Worm (Caenorhabditis elegans): Measurements from ENCODE around the gene C51E3.9.

Gene C51E3.9

DNA sequence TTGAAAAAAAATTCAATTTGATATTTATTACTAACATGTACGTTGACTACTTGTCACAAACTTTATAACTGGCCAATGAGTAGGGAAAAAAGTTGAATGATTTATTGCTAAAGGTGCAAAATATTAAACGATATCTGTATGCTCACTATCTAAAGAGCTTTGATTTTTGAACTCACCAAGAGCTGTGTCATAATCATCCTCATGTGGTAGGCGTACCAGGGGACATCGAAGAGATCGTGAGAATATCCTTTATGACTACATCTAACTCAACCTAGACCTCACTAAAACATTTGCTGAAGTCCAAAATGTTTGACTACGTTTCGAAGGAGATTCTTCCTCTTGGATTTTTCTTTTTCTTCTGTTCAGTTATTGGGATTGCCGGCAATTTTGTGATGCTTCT is 6.5 kb downstream of the C51E3.9 start, which contains the start of gene srsx-28:
TSS of gene srsx-28 (plus strand) at position 301 of the 400 bp plus-strand sequence.
- no peak for TF ChIP-seq Y22D7AL.16 (tag; optimal IDR thresholded peaks at IDR 0.05)
- TF ChIP-seq pqm-1 (tag; optimal IDR thresholded peaks at IDR 0.05): no peak
- TF ChIP-seq F13H6.1 (tag; optimal IDR thresholded peaks at IDR 0.05): no peak

- TF ChIP-seq pax-1 (tag; optimal IDR thresholded peaks at IDR 0.05) (no peak), hlh-8 (tag; optimal IDR thresholded peaks at IDR 0.05) (no peak), fkh-6 (tag; optimal IDR thresholded peaks at IDR 0.05) (no peak), fkh-10 (GFP tag; optimal IDR thresholded peaks at IDR 0.05) (no peak), pros-1 (tag; optimal IDR thresholded peaks at IDR 0.05) (no peak), C08G9.2 (tag; optimal IDR thresholded peaks at IDR 0.05) (no peak), unc-55 (GFP tag; optimal IDR thresholded peaks at IDR 0.05) (no peak), odd-2 (tag; optimal IDR thresholded peaks at IDR 0.05) (no peak), ceh-2 (tag; optimal IDR thresholded peaks at IDR 0.05) (no peak), ceh-30 (tag; optimal IDR thresholded peaks at IDR 0.05) (no peak), ceh-34 (tag; optimal IDR thresholded peaks at IDR 0.05) (no peak), nhr-232 (tag; optimal IDR thresholded peaks at IDR 0.05) (no peak), unc-86 (tag; optimal IDR thresholded peaks at IDR 0.05) (no peak), ahr-1 (tag; optimal IDR thresholded peaks at IDR 0.05) (no peak)
Measured at ce11 chrV:10153076-10153475, 7.3 kb downstream of the C51E3.9 start.

DNA sequence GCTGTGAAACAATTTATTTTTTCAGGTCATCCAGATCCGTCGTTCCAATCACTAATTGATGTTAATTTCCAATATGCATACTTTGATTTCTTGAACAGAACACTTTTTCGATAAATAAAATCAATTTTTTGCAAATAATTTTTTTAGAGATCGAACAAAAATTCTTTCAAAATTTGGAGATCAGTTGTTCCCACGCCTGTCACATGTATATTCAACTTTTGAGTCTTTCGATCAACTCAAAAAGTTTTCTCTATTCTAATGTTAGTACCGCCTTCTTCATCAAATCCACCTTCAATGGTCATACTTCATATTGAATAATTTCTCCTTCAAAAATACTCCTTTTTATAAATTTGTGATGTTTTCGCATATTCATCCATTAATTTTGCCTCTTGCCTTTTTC is 8.9 kb downstream of the C51E3.9 start, which contains the start of gene srsx-29:
TSS of gene srsx-29 (plus strand) at position 301 of the 400 bp plus-strand sequence.
- no peak for TF ChIP-seq sox-4 (tag; optimal IDR thresholded peaks at IDR 0.05)
- no peak for TF ChIP-seq pax-1 (tag; optimal IDR thresholded peaks at IDR 0.05)
- no peak for TF ChIP-seq pat-9 (tag; optimal IDR thresholded peaks at IDR 0.05)
- no peak for TF ChIP-seq pha-2 (tag; optimal IDR thresholded peaks at IDR 0.05)
- TF ChIP-seq odd-2 (tag; optimal IDR thresholded peaks at IDR 0.05): no peak
- no peak for TF ChIP-seq dve-1 (tag; optimal IDR thresholded peaks at IDR 0.05)
- no peak for TF ChIP-seq ttx-3 (tag; optimal IDR thresholded peaks at IDR 0.05)
- no peak for TF ChIP-seq unc-55 (GFP tag; optimal IDR thresholded peaks at IDR 0.05)
- TF ChIP-seq pag-3 (tag; optimal IDR thresholded peaks at IDR 0.05; ENCODE audit: borderline replicate concordance): no peak
- TF ChIP-seq ceh-9 (tag; optimal IDR thresholded peaks at IDR 0.05): no peak
- TF ChIP-seq Y22D7AL.16 (tag; optimal IDR thresholded peaks at IDR 0.05): no peak
- TF ChIP-seq ahr-1 (tag; optimal IDR thresholded peaks at IDR 0.05): no peak

DNA sequence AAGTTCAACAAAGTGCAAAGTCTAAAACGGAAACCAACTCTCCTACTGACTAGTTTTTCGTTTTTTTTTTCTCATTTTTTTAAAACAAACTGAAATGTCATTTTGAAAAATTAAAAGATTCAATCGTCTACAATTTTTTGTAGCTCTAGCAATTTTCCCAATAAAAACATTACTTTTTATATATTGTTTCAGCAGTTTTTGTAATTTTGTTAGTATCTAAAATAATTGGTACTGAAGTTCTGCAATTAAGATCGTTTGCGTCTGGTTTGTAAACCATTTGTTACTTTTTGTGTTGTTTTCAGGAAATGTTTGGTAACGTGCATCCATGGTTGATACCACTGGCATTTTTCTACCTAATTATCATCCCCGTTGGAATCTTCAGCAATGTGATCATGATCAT is 12.8 kb downstream of the C51E3.9 start, which contains the start of gene srsx-30:
TSS of gene srsx-30 (plus strand) at position 301 of the 400 bp plus-strand sequence.
- TF ChIP-seq syd-9 (tag; optimal IDR thresholded peaks at IDR 0.05) (no peak), ceh-2 (tag; optimal IDR thresholded peaks at IDR 0.05) (no peak)

DNA sequence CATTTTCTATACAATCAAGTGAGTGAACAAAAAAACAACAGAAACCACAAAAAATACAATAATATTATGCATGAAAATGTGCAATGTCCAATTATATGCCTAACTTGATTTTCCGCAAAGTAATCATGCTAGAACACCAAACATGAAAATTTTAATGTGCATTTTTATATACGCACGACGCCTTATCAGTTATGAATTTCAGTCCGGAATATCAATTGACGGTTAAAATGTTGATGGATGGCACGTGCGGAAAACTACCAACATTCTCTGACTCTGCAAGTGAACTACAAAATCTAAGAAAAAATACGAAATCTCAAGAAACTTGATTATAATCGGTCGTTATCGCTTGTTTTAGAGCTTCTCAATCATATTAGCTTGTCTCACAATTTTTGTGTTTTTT is 14.2 kb downstream of the C51E3.9 start:
- TF ChIP-seq hlh-8 (tag; optimal IDR thresholded peaks at IDR 0.05) (no peak), elt-2 (tag; optimal IDR thresholded peaks at IDR 0.05) (no peak), unc-55 (GFP tag; optimal IDR thresholded peaks at IDR 0.05) (no peak), Y22D7AL.16 (tag; optimal IDR thresholded peaks at IDR 0.05) (no peak), zip-5 (tag; optimal IDR thresholded peaks at IDR 0.05) (no peak), ceh-30 (tag; optimal IDR thresholded peaks at IDR 0.05) (no peak), K09A11.1 (tag; optimal IDR thresholded peaks at IDR 0.05; ENCODE audit: insufficient read depth) (no peak), sox-4 (tag; optimal IDR thresholded peaks at IDR 0.05) (no peak), ceh-22 (tag; optimal IDR thresholded peaks at IDR 0.05) (no peak), ttx-3 (tag; optimal IDR thresholded peaks at IDR 0.05) (no peak), ceh-34 (tag; optimal IDR thresholded peaks at IDR 0.05) (no peak), pha-4 (tag; optimal IDR thresholded peaks at IDR 0.05) (no peak), ceh-9 (tag; optimal IDR thresholded peaks at IDR 0.05) (no peak), rnt-1 (tag; optimal IDR thresholded peaks at IDR 0.05) (no peak), pax-1 (tag; optimal IDR thresholded peaks at IDR 0.05) (no peak), unc-42 (tag; optimal IDR thresholded peaks at IDR 0.05) (no peak), pros-1 (tag; optimal IDR thresholded peaks at IDR 0.05) (no peak), ceh-48 (tag; optimal IDR thresholded peaks at IDR 0.05) (no peak), madf-2 (tag; optimal IDR thresholded peaks at IDR 0.05) (no peak)

Data from whole organism, late embryonic.